Worm (Caenorhabditis elegans) whole organism, L3 larva: ENCODE data around the gene ssp-10.

Experiments used
- ceh-28 ChIP-seq: fragments of 150-350 bp; optimal IDR thresholded peaks from 2 replicates; lab custom pipeline; 2014; ENCODE audit warnings: missing biosample characterization, missing genetic modification reagents, missing genetic modification characterization
- ceh-9 ChIP-seq: sonication (generic microtip); optimal IDR thresholded peaks from 2 replicates; lab custom pipeline; 2018; ENCODE audit warnings: missing biosample characterization, missing genetic modification characterization
- egl-27 ChIP-seq: sonication (generic microtip); optimal IDR thresholded peaks from 4 replicates; lab custom pipeline; 2017; ENCODE audit warnings: missing biosample characterization, missing genetic modification reagents, missing genetic modification characterization
- elt-2 ChIP-seq: sonication (generic microtip); optimal IDR thresholded peaks from 2 replicates; lab custom pipeline; 2016; ENCODE audit warnings: missing genetic modification reagents, mild to moderate bottlenecking, missing genetic modification characterization, missing compliant biosample characterization
- fkh-10 ChIP-seq: sonication (generic microtip); optimal IDR thresholded peaks from 2 replicates; lab custom pipeline; 2017; ENCODE audit warnings: missing biosample characterization, missing genetic modification reagents, missing genetic modification characterization
- fos-1 ChIP-seq: fragments of 150-350 bp; optimal IDR thresholded peaks from 2 replicates; lab custom pipeline; 2014; ENCODE audit warnings: missing biosample characterization, missing genetic modification characterization
- hmg-11 ChIP-seq: sonication (generic microtip); optimal IDR thresholded peaks from 2 replicates; lab custom pipeline; 2016; ENCODE audit warnings: missing genetic modification characterization, missing compliant biosample characterization
- lsy-12 ChIP-seq: sonication (generic microtip); optimal IDR thresholded peaks from 2 replicates; lab custom pipeline; 2016; ENCODE audit warnings: mild to moderate bottlenecking, missing genetic modification characterization, missing compliant biosample characterization
- nfya-1 ChIP-seq: sonication (generic microtip); optimal IDR thresholded peaks from 2 replicates; lab custom pipeline; 2017; ENCODE audit warnings: missing genetic modification characterization, mild to moderate bottlenecking, missing compliant biosample characterization, antibody characterized with exemption, moderate library complexity; ENCODE audit not compliant: insufficient read depth
- nhr-12 ChIP-seq: fragments of 150-350 bp; optimal IDR thresholded peaks from 2 replicates; lab custom pipeline; 2014; ENCODE audit warnings: missing biosample characterization, missing genetic modification characterization
- pqm-1 ChIP-seq: fragments of 150-350 bp; optimal IDR thresholded peaks from 2 replicates; lab custom pipeline; 2017; ENCODE audit warnings: missing biosample characterization, missing genetic modification characterization, inconsistent platforms
- sea-2 ChIP-seq: fragments of 150-350 bp; sonication (generic microtip); optimal IDR thresholded peaks from 4 replicates; lab custom pipeline; 2014; ENCODE audit warnings: missing biosample characterization, missing genetic modification reagents, missing genetic modification characterization
- unc-39 ChIP-seq: sonication (generic microtip); optimal IDR thresholded peaks from 4 replicates; lab custom pipeline; 2017; ENCODE audit warnings: missing biosample characterization, missing genetic modification characterization
- unc-62 ChIP-seq: fragments of 150-350 bp; sonication (generic microtip); optimal IDR thresholded peaks from 4 replicates; lab custom pipeline; 2014; ENCODE audit warnings: missing biosample characterization, missing genetic modification reagents, missing genetic modification characterization

DNA sequence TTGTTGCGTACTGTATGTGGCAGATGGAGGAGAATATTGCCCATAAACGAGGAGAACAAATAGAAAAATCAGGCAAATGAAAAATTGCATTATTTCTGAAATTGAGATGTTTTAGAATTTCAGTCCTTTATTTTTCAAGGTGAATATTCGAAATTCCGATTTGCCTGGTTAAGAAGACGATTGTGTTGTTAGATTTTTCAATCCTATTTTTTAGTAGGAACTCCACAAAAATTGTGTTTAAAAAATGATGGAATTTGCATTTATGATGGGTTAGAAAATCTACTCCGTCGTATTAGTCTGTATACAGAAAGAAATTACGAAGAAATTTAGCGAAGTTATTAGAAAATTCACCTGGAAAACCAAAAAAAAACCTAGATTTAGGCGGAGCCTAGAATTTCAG, 35.4 kb downstream of the ssp-10 start, which contains the start of gene egl-20:
- no peak for TF ChIP-seq ceh-28
- no peak for TF ChIP-seq elt-2 (tag; lab: Kevin White, UChicago)
- TF ChIP-seq sea-2 (GFP tag; lab: Kevin White, UChicago): no peak
- no peak for TF ChIP-seq nfya-1
- TF ChIP-seq fos-1: no peak
- no peak for TF ChIP-seq nhr-12
- TF ChIP-seq ceh-9 (tag; lab: Kevin White, UChicago): no peak
- no peak for TF ChIP-seq egl-27 (tag; lab: Kevin White, UChicago)
- TF ChIP-seq lsy-12 (tag; lab: Kevin White, UChicago): no peak
- no peak for TF ChIP-seq pqm-1 (tag; lab: Kevin White, UChicago)
- TF ChIP-seq unc-39 (tag; lab: Kevin White, UChicago): no peak
- no peak for TF ChIP-seq hmg-11 (tag; lab: Kevin White, UChicago)
- TF ChIP-seq unc-62: no peak
- no peak for TF ChIP-seq fkh-10 (GFP tag; lab: Kevin White, UChicago)
